Worm (Caenorhabditis elegans): ENCODE results near the gene C14C10.1.

Gene C14C10.1

ce11 chrV:12555872-12556271 is 32.3 kb upstream of the C14C10.1 start:
- no peak for TF ChIP-seq ceh-18 (tag; optimal IDR thresholded peaks at IDR 0.05)
- TF ChIP-seq hlh-13 (GFP tag; optimal IDR thresholded peaks at IDR 0.05): no peak
- TF ChIP-seq syd-9 (tag; optimal IDR thresholded peaks at IDR 0.05): no peak
- no peak for TF ChIP-seq C08G9.2 (tag; optimal IDR thresholded peaks at IDR 0.05)
- no peak for TF ChIP-seq rnt-1 (tag; optimal IDR thresholded peaks at IDR 0.05)
- TF ChIP-seq hlh-15 (tag; optimal IDR thresholded peaks at IDR 0.05): no peak
- no peak for TF ChIP-seq dmd-4 (tag; optimal IDR thresholded peaks at IDR 0.05; ENCODE audit: borderline replicate concordance)
- TF ChIP-seq ceh-6 (GFP tag; optimal IDR thresholded peaks at IDR 0.05): no peak
- no peak for TF ChIP-seq ceh-19 (GFP tag; optimal IDR thresholded peaks at IDR 0.05)
- TF ChIP-seq elt-4 (tag; optimal IDR thresholded peaks at IDR 0.05): no peak
- TF ChIP-seq T23F11.4 (GFP tag; optimal IDR thresholded peaks at IDR 0.05): no peak
- TF ChIP-seq tbx-2 (tag; optimal IDR thresholded peaks at IDR 0.05): no peak
- TF ChIP-seq madf-2 (tag; optimal IDR thresholded peaks at IDR 0.05): no peak
- TF ChIP-seq ref-2 (tag; optimal IDR thresholded peaks at IDR 0.05): no peak
- no peak for TF ChIP-seq pha-2 (tag; optimal IDR thresholded peaks at IDR 0.05)
- TF ChIP-seq hlh-8 (tag; optimal IDR thresholded peaks at IDR 0.05): no peak

ce11 chrV:12556904-12557303 is 31.2 kb upstream of the C14C10.1 start:
- TF ChIP-seq elt-2 (tag; optimal IDR thresholded peaks at IDR 0.05) (no peak), fkh-10 (GFP tag; optimal IDR thresholded peaks at IDR 0.05) (no peak), lin-11 (tag; optimal IDR thresholded peaks at IDR 0.05) (no peak), npax-4 (tag; optimal IDR thresholded peaks at IDR 0.05) (no peak), K02D7.2 (tag; optimal IDR thresholded peaks at IDR 0.05) (no peak), pat-9 (tag; optimal IDR thresholded peaks at IDR 0.05) (no peak), zip-5 (tag; optimal IDR thresholded peaks at IDR 0.05) (no peak)

ce11 chrV:12560328-12560782 is 27.8 kb upstream of the C14C10.1 start, which contains the start of gene sel-1:
Gene sel-1, plus strand, starts transcription at chrV:12560732.
- no peak for TF ChIP-seq pag-3 (tag; optimal IDR thresholded peaks at IDR 0.05; ENCODE audit: borderline replicate concordance)
- TF ChIP-seq C08G9.2 (tag; optimal IDR thresholded peaks at IDR 0.05): no peak
- no peak for TF ChIP-seq pat-9 (tag; optimal IDR thresholded peaks at IDR 0.05)
- TF ChIP-seq ceh-9 (tag; optimal IDR thresholded peaks at IDR 0.05): no peak
- no peak for TF ChIP-seq syd-9 (tag; optimal IDR thresholded peaks at IDR 0.05)
- TF ChIP-seq C38D4.7 (GFP tag; optimal IDR thresholded peaks at IDR 0.05): no peak
- TF ChIP-seq elt-4 (tag; optimal IDR thresholded peaks at IDR 0.05): no peak
- TF ChIP-seq ceh-2 (tag; optimal IDR thresholded peaks at IDR 0.05): no peak
- no peak for TF ChIP-seq K02D7.2 (tag; optimal IDR thresholded peaks at IDR 0.05)
- no peak for TF ChIP-seq unc-86 (tag; optimal IDR thresholded peaks at IDR 0.05)
- no peak for TF ChIP-seq pros-1 (tag; optimal IDR thresholded peaks at IDR 0.05)
- TF ChIP-seq ceh-14 (tag; optimal IDR thresholded peaks at IDR 0.05): no peak
- TF ChIP-seq ztf-16 (tag; optimal IDR thresholded peaks at IDR 0.05): no peak
- TF ChIP-seq pqm-1 (tag; optimal IDR thresholded peaks at IDR 0.05): no peak
- TF ChIP-seq gmeb-2 (tag; optimal IDR thresholded peaks at IDR 0.05): no peak
- no peak for TF ChIP-seq ahr-1 (tag; optimal IDR thresholded peaks at IDR 0.05)
- TF ChIP-seq ets-4 (tag; optimal IDR thresholded peaks at IDR 0.05): no peak

ce11 chrV:12563187-12563586 is 24.9 kb upstream of the C14C10.1 start, which contains the start of gene mrps-5:
Gene mrps-5, plus strand, starts transcription at chrV:12563487.
- TF ChIP-seq fax-1 (tag; optimal IDR thresholded peaks at IDR 0.05) (no peak), elt-2 (tag; optimal IDR thresholded peaks at IDR 0.05) (no peak), ceh-14 (tag; optimal IDR thresholded peaks at IDR 0.05) (no peak), F13H6.1 (tag; optimal IDR thresholded peaks at IDR 0.05) (no peak), dmd-4 (tag; optimal IDR thresholded peaks at IDR 0.05; ENCODE audit: borderline replicate concordance) (no peak), eyg-1 (tag; optimal IDR thresholded peaks at IDR 0.05) (no peak), Y22D7AL.16 (tag; optimal IDR thresholded peaks at IDR 0.05) (no peak), ceh-6 (GFP tag; optimal IDR thresholded peaks at IDR 0.05) (no peak), hlh-30 (tag; optimal IDR thresholded peaks at IDR 0.05; ENCODE audit: insufficient read depth) (no peak), pros-1 (tag; optimal IDR thresholded peaks at IDR 0.05) (no peak), ets-4 (tag; optimal IDR thresholded peaks at IDR 0.05) (no peak), ceh-34 (tag; optimal IDR thresholded peaks at IDR 0.05) (no peak), ceh-19 (GFP tag; optimal IDR thresholded peaks at IDR 0.05) (no peak), nhr-232 (tag; optimal IDR thresholded peaks at IDR 0.05) (no peak), tbx-2 (tag; optimal IDR thresholded peaks at IDR 0.05) (no peak), gmeb-2 (tag; optimal IDR thresholded peaks at IDR 0.05) (no peak), unc-86 (tag; optimal IDR thresholded peaks at IDR 0.05) (no peak), ceh-9 (tag; optimal IDR thresholded peaks at IDR 0.05) (no peak)

Measured in whole organism, late embryonic.